Worm (Caenorhabditis elegans) whole organism, L3 larva: ENCODE results near the gene ZK177.2.

Source experiments
- lin-15B ChIP-seq: fragments of 150-350 bp; optimal IDR thresholded peaks from 2 replicates; lab custom pipeline; 2014; ENCODE audit warnings: missing biosample characterization, missing genetic modification characterization
- nhr-25 ChIP-seq: sonication (generic microtip); optimal IDR thresholded peaks from 2 replicates; lab custom pipeline; 2017; ENCODE audit warnings: missing biosample characterization, missing genetic modification characterization

- TF ChIP-seq lin-15B (tag; lab: Kevin White, UChicago) (no peak), nhr-25 (tag; lab: Kevin White, UChicago) (no peak)
Measured at ce11 chrII:5561392-5561791, 42.4 kb downstream of the ZK177.2 start, which contains the start of gene C17C3.3.
